Fruit fly (Drosophila melanogaster): ENCODE measurements around the gene SH3PX1.

The SH3PX1 gene

DNA sequence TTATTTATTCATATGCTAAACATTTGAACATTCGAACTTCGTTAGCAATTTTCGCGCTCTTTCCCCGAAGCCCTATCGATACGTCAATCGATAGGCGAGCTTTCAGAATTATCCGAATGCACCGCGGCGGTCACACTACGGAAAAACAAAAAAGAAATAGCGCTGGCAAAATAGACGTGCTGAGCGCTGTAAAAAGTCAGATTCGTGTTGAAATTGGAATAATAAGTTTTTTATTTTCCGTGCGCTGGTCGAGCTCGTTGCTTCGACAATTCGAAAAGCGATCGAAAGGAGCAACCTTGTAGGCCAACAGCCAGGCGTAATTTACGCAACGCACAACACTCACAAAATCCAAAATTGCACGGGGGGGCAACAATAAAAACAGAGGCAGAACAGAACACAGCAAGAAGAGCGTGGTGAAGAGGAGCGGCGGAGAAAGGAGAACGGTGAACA lies 15.4 kb downstream of the SH3PX1 start, which contains the start of gene Ubc4 (continued):
- TF ChIP-seq lola (GFP tag; optimal IDR thresholded peaks at IDR 0.05) (no peak), shn (GFP tag; optimal IDR thresholded peaks at IDR 0.05) (peak; percentile 5), CG5180 (GFP tag; optimal IDR thresholded peaks at IDR 0.05) (no peak), CG11093 (GFP tag; IDR thresholded peaks at IDR 0.05) (no peak), crc (GFP tag; optimal IDR thresholded peaks at IDR 0.05) (no peak), pfk (GFP tag; optimal IDR thresholded peaks at IDR 0.05) (no peak), CG3726 (GFP tag; IDR thresholded peaks at IDR 0.05) (no peak), CG7357 (GFP tag; IDR thresholded peaks at IDR 0.05) (no peak), CG8359 (GFP tag; optimal IDR thresholded peaks at IDR 0.05; ENCODE audit: borderline replicate concordance) (no peak), Oaz (GFP tag; IDR thresholded peaks at IDR 0.05) (no peak), Fer3 (tag; optimal IDR thresholded peaks at IDR 0.05) (no peak), cas (GFP tag; IDR thresholded peaks at IDR 0.05) (no peak), CG4404 (GFP tag; IDR thresholded peaks at IDR 0.05) (no peak), ken (GFP tag; IDR thresholded peaks at IDR 0.05) (no peak), fu2 (GFP tag; optimal IDR thresholded peaks at IDR 0.05) (no peak), CG31365 (tag; optimal IDR thresholded peaks at IDR 0.05) (no peak), CG13287 (GFP tag; IDR thresholded peaks at IDR 0.05; ENCODE audit: partially characterized antibody) (peak; percentile 91), MESR4 (GFP tag; optimal IDR thresholded peaks at IDR 0.05) (peak; percentile 73), NfI (GFP tag; optimal IDR thresholded peaks at IDR 0.05) (no peak), sna (GFP tag; IDR thresholded peaks at IDR 0.05; ENCODE audit: partially characterized antibody) (peak; percentile 88), NC2α (GFP tag; optimal IDR thresholded peaks at IDR 0.05) (no peak), btn (GFP tag; optimal IDR thresholded peaks at IDR 0.05) (no peak), row (GFP tag; IDR thresholded peaks at IDR 0.05) (peak; percentile 66), CG7839 (tag; optimal IDR thresholded peaks at IDR 0.05) (no peak), eyg (GFP tag; optimal IDR thresholded peaks at IDR 0.05) (no peak), CG7556 (GFP tag; optimal IDR thresholded peaks at IDR 0.05) (no peak), rib (GFP tag; IDR thresholded peaks at IDR 0.05) (no peak), CG34376 (GFP tag; optimal IDR thresholded peaks at IDR 0.05) (peak; percentile 3), Hmr (GFP tag; optimal IDR thresholded peaks at IDR 0.05) (no peak), emc (GFP tag; optimal IDR thresholded peaks at IDR 0.05) (no peak), CG11723 (GFP tag; optimal IDR thresholded peaks at IDR 0.05) (no peak), CG16815 (GFP tag; optimal IDR thresholded peaks at IDR 0.05) (no peak), sens (GFP tag) (peak; percentile 53), CG34422 (GFP tag; IDR thresholded peaks at IDR 0.05) (0 out of 3 replicates have a peak, but pooled peaks have one; percentile 28), Mad (GFP tag; optimal IDR thresholded peaks at IDR 0.05) (no peak), CG11695 (GFP tag; IDR thresholded peaks at IDR 0.05) (no peak), esg (GFP tag; conservative IDR thresholded peaks at IDR 0.05) (no peak), CG15601 (tag; optimal IDR thresholded peaks at IDR 0.05) (no peak), CG8478 (optimal IDR thresholded peaks at IDR 0.05) (no peak), CG9727 (GFP tag; optimal IDR thresholded peaks at IDR 0.05) (no peak), CG11456 (GFP tag; IDR thresholded peaks at IDR 0.05) (no peak), E2f2 (GFP tag; IDR thresholded peaks at IDR 0.05) (peak; percentile 98), E2f1 (GFP tag; IDR thresholded peaks at IDR 0.05) (peak; percentile 44; the same call in 1 of the 2 replicates), CG9215 (GFP tag; IDR thresholded peaks at IDR 0.05) (no peak), pros (GFP tag; optimal IDR thresholded peaks at IDR 0.05) (no peak), run (tag; optimal IDR thresholded peaks at IDR 0.05) (no peak), tgo (GFP tag; IDR thresholded peaks at IDR 0.05) (no peak), CG12744 (GFP tag; optimal IDR thresholded peaks at IDR 0.05) (no peak), ac (GFP tag; optimal IDR thresholded peaks at IDR 0.05) (no peak), CG4282 (GFP tag; optimal IDR thresholded peaks at IDR 0.05) (no peak), CG33213 (GFP tag; optimal IDR thresholded peaks at IDR 0.05) (peak; percentile 4), B-H1 (GFP tag; IDR thresholded peaks at IDR 0.05) (no peak), Mes4 (GFP tag; optimal IDR thresholded peaks at IDR 0.05) (no peak)

Measured in whole organism, embryonic.